Fruit fly (Drosophila melanogaster) whole organism, embryonic: ENCODE measurements around the gene RpL8.

Source experiments
- CG10274 ChIP-seq: fragments of 200-800 bp; sonication (Bioruptor generic); optimal IDR thresholded peaks from 3 replicates; lab custom pipeline; 2017; ENCODE audit warnings: missing biosample characterization, mild to moderate bottlenecking, missing genetic modification characterization
- CG10543 ChIP-seq: fragments of 200-800 bp; sonication (Bioruptor generic); optimal IDR thresholded peaks from 3 replicates; lab custom pipeline; 2017; ENCODE audit warnings: missing biosample characterization, mild to moderate bottlenecking, missing genetic modification characterization, moderate library complexity
- CG11398 ChIP-seq: fragments of 200-800 bp; sonication (Bioruptor generic); optimal IDR thresholded peaks from 2 replicates; lab custom pipeline; 2016; ENCODE audit warnings: missing biosample characterization, missing genetic modification characterization
- CG1233 ChIP-seq: fragments of 200-800 bp; sonication (Bioruptor generic); optimal IDR thresholded peaks from 4 replicates; lab custom pipeline; 2018; ENCODE audit warnings: missing biosample characterization, mild to moderate bottlenecking, missing genetic modification characterization
- CG13287 ChIP-seq: fragments of 200-800 bp; sonication (Bioruptor generic); IDR thresholded peaks from 2 replicates; pipeline ENCODE4 v1.3.6; 2022; ENCODE audit warnings: missing biosample characterization, missing genetic modification characterization; ENCODE audit not compliant: partially characterized antibody
- CG13894 ChIP-seq: fragments of 200-800 bp; sonication (Bioruptor generic); optimal IDR thresholded peaks from 3 replicates; lab custom pipeline; 2018; ENCODE audit warnings: missing biosample characterization, mild to moderate bottlenecking, missing genetic modification characterization, moderate library complexity
- CG14860 ChIP-seq: fragments of 200-800 bp; sonication (Bioruptor generic); IDR thresholded peaks from 3 replicates; pipeline ENCODE4 v1.3.6; 2022; ENCODE audit warnings: missing biosample characterization, missing genetic modification characterization; ENCODE audit not compliant: partially characterized antibody
- CG15601 ChIP-seq: fragments of 200-800 bp; sonication (Bioruptor generic); optimal IDR thresholded peaks from 3 replicates; lab custom pipeline; 2019; ENCODE audit warnings: missing biosample characterization, mild to moderate bottlenecking, missing genetic modification characterization, moderate library complexity
- CG17361 ChIP-seq: fragments of 200-800 bp; sonication (Bioruptor generic); IDR thresholded peaks from 3 replicates; pipeline ENCODE4 v1.3.6; 2022; ENCODE audit warnings: missing biosample characterization, missing genetic modification characterization
- CG17829 ChIP-seq: fragments of 200-800 bp; optimal IDR thresholded peaks from 2 replicates; lab custom pipeline; 2019; ENCODE audit warnings: missing biosample characterization, mild to moderate bottlenecking, missing genetic modification characterization, moderate library complexity
- CG2199 ChIP-seq: fragments of 200-800 bp; sonication (Bioruptor generic); IDR thresholded peaks from 3 replicates; pipeline ENCODE4 v1.3.6; 2022; ENCODE audit warnings: missing biosample characterization, missing genetic modification characterization
- CG2202 ChIP-seq: fragments of 200-800 bp; sonication (Bioruptor generic); optimal IDR thresholded peaks from 2 replicates; lab custom pipeline; 2018; ENCODE audit warnings: missing biosample characterization, mild to moderate bottlenecking, missing genetic modification characterization
- CG31388 ChIP-seq: fragments of 200-800 bp; sonication (Bioruptor generic); optimal IDR thresholded peaks from 2 replicates; lab custom pipeline; 2016; ENCODE audit warnings: missing biosample characterization, missing genetic modification characterization
- CG34422 ChIP-seq: fragments of 200-800 bp; sonication (Bioruptor generic); IDR thresholded peaks from 3 replicates; pipeline ENCODE4 v1.3.6; 2022; ENCODE audit warnings: missing biosample characterization, missing genetic modification characterization
- CG4282 ChIP-seq: fragments of 200-800 bp; sonication (Bioruptor generic); optimal IDR thresholded peaks from 2 replicates; lab custom pipeline; 2016; ENCODE audit warnings: missing biosample characterization, missing genetic modification characterization
- CG4617 ChIP-seq: fragments of 200-800 bp; sonication (Bioruptor generic); optimal IDR thresholded peaks from 3 replicates; lab custom pipeline; 2016; ENCODE audit warnings: missing biosample characterization, missing genetic modification characterization, borderline replicate concordance
- CG6654 ChIP-seq: fragments of 200-800 bp; sonication (Bioruptor generic); optimal IDR thresholded peaks from 2 replicates; lab custom pipeline; 2017; ENCODE audit warnings: missing biosample characterization, mild to moderate bottlenecking, missing genetic modification characterization
- CG6689 ChIP-seq: fragments of 200-800 bp; sonication (Bioruptor generic); IDR thresholded peaks from 2 replicates; pipeline ENCODE4 v1.3.6; 2022; ENCODE audit warnings: missing biosample characterization, missing genetic modification characterization
- CG7839 ChIP-seq: fragments of 200-800 bp; sonication (Bioruptor generic); optimal IDR thresholded peaks from 3 replicates; lab custom pipeline; 2018; ENCODE audit warnings: missing biosample characterization, mild to moderate bottlenecking, missing genetic modification characterization, moderate library complexity
- CG7963 ChIP-seq: fragments of 200-800 bp; sonication (Bioruptor generic); IDR thresholded peaks from 3 replicates; pipeline ENCODE4 v1.3.6; 2022; ENCODE audit warnings: missing biosample characterization, missing genetic modification characterization; ENCODE audit not compliant: partially characterized antibody
- CG8944 ChIP-seq: fragments of 200-800 bp; sonication (Bioruptor generic); optimal IDR thresholded peaks from 3 replicates; lab custom pipeline; 2016; ENCODE audit warnings: missing biosample characterization, missing genetic modification characterization
- Doc3 ChIP-seq: fragments of 200-800 bp; sonication (Bioruptor generic); IDR thresholded peaks from 3 replicates; pipeline ENCODE4 v1.3.6; 2022; ENCODE audit warnings: missing biosample characterization, missing genetic modification characterization; ENCODE audit not compliant: partially characterized antibody
- Elba2 ChIP-seq: fragments of 200-800 bp; sonication (Bioruptor generic); optimal IDR thresholded peaks from 3 replicates; lab custom pipeline; 2016; ENCODE audit warnings: missing biosample characterization, missing genetic modification characterization
- H2.0 ChIP-seq: fragments of 200-800 bp; sonication (Bioruptor generic); IDR thresholded peaks from 2 replicates; pipeline ENCODE4 v1.3.6; 2022; ENCODE audit warnings: missing biosample characterization, missing genetic modification characterization
- HLH4C ChIP-seq: fragments of 200-800 bp; sonication (Bioruptor generic); IDR thresholded peaks from 3 replicates; pipeline ENCODE4 v1.3.6; 2022; ENCODE audit warnings: missing biosample characterization, missing genetic modification characterization; ENCODE audit not compliant: partially characterized antibody
- Kr ChIP-seq: fragments of 200-800 bp; sonication (Bioruptor generic); optimal IDR thresholded peaks from 2 replicates; lab custom pipeline; 2017; ENCODE audit warnings: missing biosample characterization, mild to moderate bottlenecking, missing genetic modification characterization
- MBD-R2 ChIP-seq: fragments of 200-800 bp; sonication (Bioruptor generic); IDR thresholded peaks from 2 replicates; pipeline ENCODE4 v1.3.6; 2022; ENCODE audit warnings: missing biosample characterization, missing genetic modification characterization
- Med ChIP-seq: fragments of 200-800 bp; sonication (Bioruptor generic); peaks from one replicate; lab custom pipeline; 2016; ENCODE audit warnings: missing biosample characterization, missing genetic modification characterization, mild to moderate bottlenecking, inconsistent platforms, moderate library complexity
- Oli ChIP-seq: fragments of 200-800 bp; sonication (Bioruptor generic); optimal IDR thresholded peaks from 2 replicates; lab custom pipeline; 2018; ENCODE audit warnings: missing biosample characterization, mild to moderate bottlenecking, missing genetic modification characterization, moderate library complexity
- Scr ChIP-seq: fragments of 200-800 bp; sonication (Bioruptor generic); IDR thresholded peaks from 2 replicates; pipeline ENCODE4 v1.3.6; 2022; ENCODE audit warnings: missing biosample characterization, missing genetic modification characterization; ENCODE audit not compliant: partially characterized antibody
- Vsx1 ChIP-seq: fragments of 200-800 bp; sonication (Bioruptor generic); optimal IDR thresholded peaks from 2 replicates; lab custom pipeline; 2017; ENCODE audit warnings: missing biosample characterization, mild to moderate bottlenecking, missing genetic modification characterization, missing genetic modification reagents
- cas ChIP-seq: fragments of 200-800 bp; sonication (Bioruptor generic); IDR thresholded peaks from 2 replicates; pipeline ENCODE4 v1.3.6; 2022; ENCODE audit warnings: missing biosample characterization, missing genetic modification characterization
- croc ChIP-seq: fragments of 200-800 bp; sonication (Bioruptor generic); conservative IDR thresholded peaks from 3 replicates; pipeline ENCODE4 v1.3.6; 2022; ENCODE audit warnings: missing biosample characterization, missing genetic modification characterization
- emc ChIP-seq: fragments of 200-800 bp; sonication (Bioruptor generic); optimal IDR thresholded peaks from 2 replicates; lab custom pipeline; 2016; ENCODE audit warnings: missing biosample characterization, missing genetic modification characterization
- esg ChIP-seq: fragments of 200-800 bp; sonication (Bioruptor generic); conservative IDR thresholded peaks from 2 replicates; pipeline ENCODE4 v1.3.6; 2022; ENCODE audit warnings: missing biosample characterization, missing genetic modification characterization
- fd64A ChIP-seq: fragments of 200-800 bp; sonication (Bioruptor generic); optimal IDR thresholded peaks from 3 replicates; lab custom pipeline; 2018; ENCODE audit warnings: missing biosample characterization, mild to moderate bottlenecking, missing genetic modification characterization
- fd96Cb ChIP-seq: fragments of 200-800 bp; sonication (Bioruptor generic); optimal IDR thresholded peaks from 2 replicates; lab custom pipeline; 2018; ENCODE audit warnings: missing biosample characterization, mild to moderate bottlenecking, missing genetic modification characterization, moderate library complexity
- fru ChIP-seq: fragments of >200 bp; optimal IDR thresholded peaks from 2 replicates; lab custom pipeline; 2017
- gcm ChIP-seq: fragments of 200-800 bp; sonication (Bioruptor generic); optimal IDR thresholded peaks from 2 replicates; lab custom pipeline; 2019; ENCODE audit warnings: missing biosample characterization, mild to moderate bottlenecking, missing genetic modification characterization, moderate library complexity
- grau ChIP-seq: fragments of 200-800 bp; optimal IDR thresholded peaks from 3 replicates; lab custom pipeline; 2019; ENCODE audit warnings: missing biosample characterization, mild to moderate bottlenecking, missing genetic modification characterization, moderate library complexity
- klu ChIP-seq: fragments of 200-800 bp; sonication (Bioruptor generic); IDR thresholded peaks from 2 replicates; pipeline ENCODE4 v1.3.6; 2022; ENCODE audit warnings: missing biosample characterization, missing genetic modification characterization
- knrl ChIP-seq: fragments of 200-800 bp; sonication (Bioruptor generic); IDR thresholded peaks from 3 replicates; pipeline ENCODE4 v1.3.6; 2022; ENCODE audit warnings: missing biosample characterization, missing genetic modification characterization; ENCODE audit not compliant: partially characterized antibody
- luna ChIP-seq: fragments of 200-800 bp; sonication (Bioruptor generic); optimal IDR thresholded peaks from 2 replicates; lab custom pipeline; 2016; ENCODE audit warnings: missing biosample characterization, missing genetic modification characterization
- nau ChIP-seq: fragments of 200-800 bp; sonication (Bioruptor generic); optimal IDR thresholded peaks from 3 replicates; lab custom pipeline; 2017; ENCODE audit warnings: missing biosample characterization, mild to moderate bottlenecking, missing genetic modification characterization, missing genetic modification reagents
- scrt ChIP-seq: fragments of 200-800 bp; sonication (Bioruptor generic); optimal IDR thresholded peaks from 2 replicates; lab custom pipeline; 2018; ENCODE audit warnings: missing biosample characterization, mild to moderate bottlenecking, missing genetic modification characterization, moderate library complexity
- sna ChIP-seq: fragments of 200-800 bp; sonication (Bioruptor generic); IDR thresholded peaks from 2 replicates; pipeline ENCODE4 v1.3.6; 2022; ENCODE audit warnings: missing biosample characterization, missing genetic modification characterization; ENCODE audit not compliant: partially characterized antibody
- stc ChIP-seq: fragments of 200-800 bp; sonication (Bioruptor generic); IDR thresholded peaks from 2 replicates; pipeline ENCODE4 v1.3.6; 2022; ENCODE audit warnings: missing biosample characterization, missing genetic modification characterization
- tap ChIP-seq: fragments of 200-800 bp; optimal IDR thresholded peaks from 3 replicates; lab custom pipeline; 2019; ENCODE audit warnings: missing biosample characterization, mild to moderate bottlenecking, missing genetic modification characterization, moderate library complexity
- vvl ChIP-seq: fragments of 200-800 bp; sonication (Bioruptor generic); IDR thresholded peaks from 2 replicates; pipeline ENCODE4 v1.3.6; 2022; ENCODE audit warnings: missing biosample characterization, missing genetic modification characterization

RpL8 gene

dm6 chr3L:2579557-2580224 lies 7.6 kb upstream of the RpL8 start (continued):
- TF ChIP-seq HLH4C (GFP tag; lab: Robert Waterston, UW) (peak; percentile 54; the same call in 1 of the 3 replicates), CG6689 (GFP tag; lab: Robert Waterston, UW) (no peak), Doc3 (peak; percentile 83; the same call in 2 of the 3 replicates), klu (GFP tag; lab: Robert Waterston, UW) (no peak), gcm (no peak), Scr (peak; percentile 71), Vsx1 (GFP tag; lab: Kevin White, UChicago) (no peak), CG11398 (no peak), cas (GFP tag; lab: Robert Waterston, UW) (no peak), CG14860 (GFP tag; lab: Robert Waterston, UW) (peak; percentile 64; the same call in 2 of the 3 replicates), luna (GFP tag; lab: Kevin White, UChicago) (no peak), CG15601 (tag; lab: Kevin White, UChicago) (no peak), CG6654 (GFP tag; lab: Kevin White, UChicago) (no peak), CG7963 (peak; percentile 60; the same call in 2 of the 3 replicates), MBD-R2 (GFP tag; lab: Robert Waterston, UW) (no peak), nau (GFP tag; lab: Kevin White, UChicago) (no peak), CG17829 (tag; lab: Kevin White, UChicago) (no peak), CG2199 (GFP tag; lab: Robert Waterston, UW) (0 out of 3 replicates have a peak, but pooled peaks have one; percentile 45), fd64A (GFP tag; lab: Kevin White, UChicago) (no peak), CG7839 (tag; lab: Kevin White, UChicago) (no peak), CG31388 (no peak), tap (tag; lab: Kevin White, UChicago) (no peak), emc (no peak), CG13894 (tag; lab: Kevin White, UChicago) (no peak), vvl (GFP tag; lab: Robert Waterston, UW) (no peak), CG8944 (GFP tag; lab: Kevin White, UChicago) (no peak), esg (GFP tag; lab: Robert Waterston, UW) (no peak), croc (GFP tag; lab: Robert Waterston, UW) (no peak), CG4282 (GFP tag; lab: Kevin White, UChicago) (no peak), CG1233 (GFP tag; lab: Kevin White, UChicago) (no peak), fru (no peak), Kr (GFP tag; lab: Kevin White, UChicago) (no peak), CG2202 (tag; lab: Kevin White, UChicago) (no peak), Oli (tag; lab: Kevin White, UChicago) (no peak), CG10274 (GFP tag; lab: Kevin White, UChicago) (no peak), CG4617 (GFP tag; lab: Kevin White, UChicago) (no peak), CG10543 (GFP tag; lab: Kevin White, UChicago) (no peak), fd96Cb (tag; lab: Kevin White, UChicago) (no peak), H2.0 (GFP tag; lab: Robert Waterston, UW) (no peak), CG13287 (GFP tag; lab: Robert Waterston, UW) (peak; percentile 41), scrt (GFP tag; lab: Kevin White, UChicago) (peak; percentile 21), CG17361 (no peak), Elba2 (GFP tag; lab: Kevin White, UChicago) (no peak), stc (GFP tag; lab: Robert Waterston, UW) (no peak), CG34422 (GFP tag; lab: Robert Waterston, UW) (no peak), sna (GFP tag; lab: Robert Waterston, UW) (peak; percentile 76), Med (GFP tag; lab: Kevin White, UChicago) (peak; percentile 43), grau (tag; lab: Kevin White, UChicago) (no peak), knrl (peak; percentile 28; the same call in 1 of the 3 replicates)
